Worm (Caenorhabditis elegans) whole organism, L4/young adult: ENCODE measurements around the gene C53A5.2.

Source experiments
- W03F9.2 ChIP-seq: fragments of 150-350 bp; optimal IDR thresholded peaks from 2 replicates; lab custom pipeline; 2014; ENCODE audit warnings: missing biosample characterization, missing genetic modification characterization
- him-1 ChIP-seq: sonication (generic microtip); optimal IDR thresholded peaks from 2 replicates; lab custom pipeline; 2016; ENCODE audit warnings: missing genotype, missing genetic modification reagents, missing genetic modification characterization, missing compliant biosample characterization

ce11 chrV:14523105-14523504 lies at the start of gene C53A5.2:
- TF ChIP-seq him-1 (tag; lab: Kevin White, UChicago), result no peak
- TF ChIP-seq W03F9.2, result no peak
